Worm (Caenorhabditis elegans): ENCODE measurements around the gene larp-1.

The larp-1 gene

ce11 chrIII:4967236-4967635, 50.2 kb downstream of the larp-1 start (continued):
- TF ChIP-seq nhr-77 (tag; optimal IDR thresholded peaks at IDR 0.05) = no peak
- TF ChIP-seq fkh-8 (tag; optimal IDR thresholded peaks at IDR 0.05) = no peak
- no peak for TF ChIP-seq pag-3 (tag; optimal IDR thresholded peaks at IDR 0.05; ENCODE audit: borderline replicate concordance, insufficient read depth)
- TF ChIP-seq fkh-10 (GFP tag; optimal IDR thresholded peaks at IDR 0.05) = peak; percentile 75
- TF ChIP-seq lin-35 (GFP tag; optimal IDR thresholded peaks at IDR 0.05) = peak in 1 of 2 experiments; percentile 6
- TF ChIP-seq ceh-88 (GFP tag; IDR thresholded peaks at IDR 0.05) = no peak
- no peak for TF ChIP-seq nhr-28 (tag; optimal IDR thresholded peaks at IDR 0.05)
- no peak for TF ChIP-seq irx-1 (tag; optimal IDR thresholded peaks at IDR 0.05)

ce11 chrIII:4965271-4965670, 52.2 kb downstream of the larp-1 start, which contains the start of gene nca-2:
Gene nca-2, plus strand, starts transcription at chrIII:4965571.
- no peak for TF ChIP-seq mef-2 (tag; optimal IDR thresholded peaks at IDR 0.05)
- TF ChIP-seq alr-1 (tag; optimal IDR thresholded peaks at IDR 0.05; ENCODE audit: borderline replicate concordance) = no peak
- no peak for TF ChIP-seq xbp-1 (tag; optimal IDR thresholded peaks at IDR 0.05)
- TF ChIP-seq unc-86 (tag; optimal IDR thresholded peaks at IDR 0.05) = no peak
- TF ChIP-seq ets-5 (GFP tag; IDR thresholded peaks at IDR 0.05) = no peak
- no peak for TF ChIP-seq ces-1 (GFP tag; optimal IDR thresholded peaks at IDR 0.05)
- TF ChIP-seq unc-30 (tag; optimal IDR thresholded peaks at IDR 0.05) = no peak
- TF ChIP-seq nhr-76 (tag; optimal IDR thresholded peaks at IDR 0.05) = no peak
- TF ChIP-seq pax-3 (tag; optimal IDR thresholded peaks at IDR 0.05) = no peak
- no peak for TF ChIP-seq fos-1 (tag; optimal IDR thresholded peaks at IDR 0.05)
- no peak for TF ChIP-seq hlh-4 (tag; optimal IDR thresholded peaks at IDR 0.05)
- no peak for TF ChIP-seq ztf-11 (tag; optimal IDR thresholded peaks at IDR 0.05)
- TF ChIP-seq nhr-47 (tag; optimal IDR thresholded peaks at IDR 0.05) = no peak
- no peak for TF ChIP-seq mdl-1 (tag; optimal IDR thresholded peaks at IDR 0.05)
- TF ChIP-seq zip-4 (GFP tag; optimal IDR thresholded peaks at IDR 0.05) = no peak
- no peak for TF ChIP-seq nhr-84 (tag; optimal IDR thresholded peaks at IDR 0.05)
- TF ChIP-seq C04F5.9 (tag; optimal IDR thresholded peaks at IDR 0.05) = no peak
- TF ChIP-seq snu-23 (GFP tag; optimal IDR thresholded peaks at IDR 0.05) = no peak
- no peak for TF ChIP-seq fkh-10 (GFP tag; optimal IDR thresholded peaks at IDR 0.05)

- TF ChIP-seq efl-3 (GFP tag; optimal IDR thresholded peaks at IDR 0.05) (peak; percentile 19), hlh-4 (tag; optimal IDR thresholded peaks at IDR 0.05) (no peak), rnt-1 (tag; optimal IDR thresholded peaks at IDR 0.05) (peak; percentile 96), jun-1 (tag; optimal IDR thresholded peaks at IDR 0.05) (peak; percentile 79), alr-1 (tag; optimal IDR thresholded peaks at IDR 0.05; ENCODE audit: borderline replicate concordance) (no peak), sox-4 (tag; optimal IDR thresholded peaks at IDR 0.05) (peak; percentile 82), ceh-82 (tag; optimal IDR thresholded peaks at IDR 0.05) (peak; percentile 89 to 94 (median 93)), skn-1 (tag; optimal IDR thresholded peaks at IDR 0.05) (peak; percentile 91), pag-3 (tag; optimal IDR thresholded peaks at IDR 0.05; ENCODE audit: borderline replicate concordance, insufficient read depth) (peak; percentile 67), irx-1 (tag; optimal IDR thresholded peaks at IDR 0.05) (peak; percentile 90), egl-13 (tag; optimal IDR thresholded peaks at IDR 0.05) (peak; percentile 84), lin-15B (tag; optimal IDR thresholded peaks at IDR 0.05) (peak; percentile 75), aly-2 (tag; optimal IDR thresholded peaks at IDR 0.05) (peak; percentile 85), nhr-90 (tag; optimal IDR thresholded peaks at IDR 0.05; ENCODE audit: poor library complexity) (peak; percentile 94), pax-3 (tag; optimal IDR thresholded peaks at IDR 0.05) (peak; percentile 78), dsc-1 (tag; optimal IDR thresholded peaks at IDR 0.05) (peak; percentile 94), zip-4 (GFP tag; optimal IDR thresholded peaks at IDR 0.05) (peak; percentile 72), mdl-1 (tag; optimal IDR thresholded peaks at IDR 0.05) (peak in 1 of 2 experiments; percentile 71), Y116A8C.19 (tag; optimal IDR thresholded peaks at IDR 0.05; ENCODE audit: borderline replicate concordance) (no peak), nhr-76 (tag; optimal IDR thresholded peaks at IDR 0.05) (no peak), nhr-77 (tag; optimal IDR thresholded peaks at IDR 0.05) (peak; percentile 72), nhr-237 (tag; optimal IDR thresholded peaks at IDR 0.05) (peak; percentile 84), tbx-2 (tag; optimal IDR thresholded peaks at IDR 0.05) (peak; percentile 93), ceh-90 (tag; optimal IDR thresholded peaks at IDR 0.05) (peak; percentile 63), ceh-88 (GFP tag; IDR thresholded peaks at IDR 0.05) (peak; percentile 57; the same call in 1 of the 2 replicates), nhr-84 (tag; optimal IDR thresholded peaks at IDR 0.05) (no peak), fkh-10 (GFP tag; optimal IDR thresholded peaks at IDR 0.05) (peak; percentile 73), lir-3 (tag; optimal IDR thresholded peaks at IDR 0.05; ENCODE audit: poor library complexity) (peak; percentile 77), nhr-19 (GFP tag; conservative IDR thresholded peaks at IDR 0.05) (peak; percentile 91), elt-2 (tag; optimal IDR thresholded peaks at IDR 0.05) (peak; percentile 74), lin-14 (GFP tag; optimal IDR thresholded peaks at IDR 0.05) (peak; percentile 88), sup-37 (GFP tag; optimal IDR thresholded peaks at IDR 0.05) (peak; percentile 81), unc-30 (tag; optimal IDR thresholded peaks at IDR 0.05) (no peak), grh-1 (GFP tag; IDR thresholded peaks at IDR 0.05) (peak; percentile 85)
Observed at ce11 chrIII:4962886-4963285, 54.6 kb downstream of the larp-1 start, which contains the start of gene C27F2.9. Gene C27F2.9, minus strand, starts transcription at chrIII:4963044.

Data from whole organism, L1 larva.